Fruit fly (Drosophila melanogaster): Measurements from ENCODE around the gene mRpS24.

The mRpS24 gene

dm6 chr3R:24186188-24186587 lies 22.8 kb upstream of the mRpS24 start, which contains the start of gene mora (continued):
- TF ChIP-seq Atf-2 (GFP tag; optimal IDR thresholded peaks at IDR 0.05) (no peak), CG12391 (tag; optimal IDR thresholded peaks at IDR 0.05) (no peak)

- TF ChIP-seq sd (tag; optimal IDR thresholded peaks at IDR 0.05) (peak; percentile 52), CG10959 (GFP tag; IDR thresholded peaks at IDR 0.05) (no peak), chinmo (GFP tag; IDR thresholded peaks at IDR 0.05; ENCODE audit: partially characterized antibody) (peak; percentile 19; the same call in 1 of the 4 replicates), CG10431 (GFP tag; optimal IDR thresholded peaks at IDR 0.05) (no peak), sna (GFP tag; IDR thresholded peaks at IDR 0.05; ENCODE audit: partially characterized antibody) (0 out of 2 replicates have a peak, but pooled peaks have one; percentile 22), vvl (GFP tag; IDR thresholded peaks at IDR 0.05) (0 out of 2 replicates have a peak, but pooled peaks have one; percentile 15), Adf1 (GFP tag; IDR thresholded peaks at IDR 0.05) (peak; percentile 72), sqz (GFP tag; optimal IDR thresholded peaks at IDR 0.05) (peak; percentile 75), Dref (GFP tag; IDR thresholded peaks at IDR 0.05) (no peak), zen2 (GFP tag; IDR thresholded peaks at IDR 0.05; ENCODE audit: partially characterized antibody) (0 out of 3 replicates have a peak, but pooled peaks have one; percentile 43), D (optimal IDR thresholded peaks at IDR 0.05) (no peak), D (GFP tag; optimal IDR thresholded peaks at IDR 0.05) (no peak), z (GFP tag; IDR thresholded peaks at IDR 0.05) (peak; percentile 94), amos (GFP tag; IDR thresholded peaks at IDR 0.05; ENCODE audit: partially characterized antibody) (no peak; the same call in 1 of the 2 replicates)
Observed at dm6 chr3R:24172379-24172778, 9.0 kb upstream of the mRpS24 start, which contains the start of gene CG13606. Gene CG13606 (plus strand): TSS chr3R:24172628.

- TF ChIP-seq Drgx (GFP tag; IDR thresholded peaks at IDR 0.05) = 0 out of 2 replicates have a peak, but pooled peaks have one; percentile 11
- no peak for TF ChIP-seq lab (GFP tag; optimal IDR thresholded peaks at IDR 0.05)
- TF ChIP-seq CG10543 (GFP tag; optimal IDR thresholded peaks at IDR 0.05) = peak; percentile 34
- peak; percentile 11 for TF ChIP-seq Bteb2 (GFP tag; optimal IDR thresholded peaks at IDR 0.05)
- no peak for TF ChIP-seq da (GFP tag; optimal IDR thresholded peaks at IDR 0.05)
- no peak for TF ChIP-seq CG12219 (GFP tag; optimal IDR thresholded peaks at IDR 0.05)
- TF ChIP-seq disco-r (GFP tag; optimal IDR thresholded peaks at IDR 0.05) = no peak
- no peak for TF ChIP-seq CG18619 (GFP tag; optimal IDR thresholded peaks at IDR 0.05)
- peak; percentile 9 for TF ChIP-seq Atf3 (GFP tag; optimal IDR thresholded peaks at IDR 0.05)
- no peak for TF ChIP-seq cato (GFP tag; optimal IDR thresholded peaks at IDR 0.05; ENCODE audit: borderline replicate concordance)
- TF ChIP-seq Sox100B (GFP tag; optimal IDR thresholded peaks at IDR 0.05) = no peak
- TF ChIP-seq CG43689 (GFP tag; IDR thresholded peaks at IDR 0.05) = no peak
- TF ChIP-seq CG12155 (GFP tag; optimal IDR thresholded peaks at IDR 0.05) = peak; percentile 28
- TF ChIP-seq pb (GFP tag; optimal IDR thresholded peaks at IDR 0.05) = no peak
- peak; percentile 66 for TF ChIP-seq tin (GFP tag; optimal IDR thresholded peaks at IDR 0.05)
- TF ChIP-seq CG15073 (GFP tag; optimal IDR thresholded peaks at IDR 0.05) = no peak
- TF ChIP-seq vfl (GFP tag; optimal IDR thresholded peaks at IDR 0.05) = peak; percentile 52
- TF ChIP-seq CG6854 (GFP tag; optimal IDR thresholded peaks at IDR 0.05) = no peak
- no peak for TF ChIP-seq D (optimal IDR thresholded peaks at IDR 0.05)
- TF ChIP-seq D (GFP tag; optimal IDR thresholded peaks at IDR 0.05) = no peak
- no peak for TF ChIP-seq CG11398 (GFP tag; optimal IDR thresholded peaks at IDR 0.05)
- TF ChIP-seq CG6175 (GFP tag; IDR thresholded peaks at IDR 0.05) = no peak
- TF ChIP-seq Sry-δ (GFP tag; optimal IDR thresholded peaks at IDR 0.05) = peak; percentile 98
- no peak for TF ChIP-seq CG32767 (GFP tag; IDR thresholded peaks at IDR 0.05)
- peak; percentile 98 for TF ChIP-seq nerfin-2 (GFP tag; IDR thresholded peaks at IDR 0.05; ENCODE audit: partially characterized antibody)
- no peak for TF ChIP-seq CG8290 (GFP tag; optimal IDR thresholded peaks at IDR 0.05)
- peak in 1 of 2 experiments; percentile 89 for TF ChIP-seq CG8290 (tag; optimal IDR thresholded peaks at IDR 0.05)
- peak; percentile 71 for TF ChIP-seq CG17829 (tag; optimal IDR thresholded peaks at IDR 0.05)
- TF ChIP-seq pho (GFP tag; optimal IDR thresholded peaks at IDR 0.05) = peak; percentile 74
- peak; percentile 71; the same call in 2 of the 3 replicates for TF ChIP-seq ci (GFP tag; IDR thresholded peaks at IDR 0.05)
- no peak for TF ChIP-seq ac (GFP tag; optimal IDR thresholded peaks at IDR 0.05)
- peak; percentile 54 for TF ChIP-seq CG3847 (GFP tag; IDR thresholded peaks at IDR 0.05)
- peak; percentile 12 for TF ChIP-seq Nf-YB (GFP tag; optimal IDR thresholded peaks at IDR 0.05)
- no peak for TF ChIP-seq CG3281 (GFP tag; optimal IDR thresholded peaks at IDR 0.05)
Observed at dm6 chr3R:24169362-24169761, 6.0 kb upstream of the mRpS24 start, which contains the start of gene CG5510. Gene CG5510 (minus strand): TSS chr3R:24169562.
